Worm (Caenorhabditis elegans): ENCODE measurements around the gene F58H7.1.
"Not testable (repeated sequence)": the region's sequence is repeated elsewhere in the genome, so short reads cannot be mapped to it uniquely, and the experiment has no call there.

- TF ChIP-seq unc-62 (GFP tag; optimal IDR thresholded peaks at IDR 0.05); ces-1 (GFP tag; optimal IDR thresholded peaks at IDR 0.05); pha-4 (tag; optimal IDR thresholded peaks at IDR 0.05); tbx-8 (GFP tag; optimal IDR thresholded peaks at IDR 0.05); lsy-2 (tag; optimal IDR thresholded peaks at IDR 0.05); nhr-237 (tag; optimal IDR thresholded peaks at IDR 0.05); mab-5 (tag; optimal IDR thresholded peaks at IDR 0.05); hlh-1 (tag; optimal IDR thresholded peaks at IDR 0.05); unc-39 (tag; optimal IDR thresholded peaks at IDR 0.05); M03D4.4 (tag; optimal IDR thresholded peaks at IDR 0.05): not testable (repeated sequence)
Observed at ce11 chrIV:904963-905362, 30.7 kb downstream of the F58H7.1 start, which contains the start of gene fbxc-12.

Measured in whole organism, mixed stage, embryonic.